Fruit fly (Drosophila melanogaster): ENCODE data around the gene Orc5.

Gene Orc5

dm6 chr2L:13820948-13821347, 8.7 kb upstream of the Orc5 start, which contains the start of gene b:
b (plus strand) TSS chr2L:13821248.
- no peak for TF ChIP-seq CG7045 (GFP tag; optimal IDR thresholded peaks at IDR 0.05)
- TF ChIP-seq Hr96 (GFP tag; optimal IDR thresholded peaks at IDR 0.05), result peak; percentile 29

- no peak for TF ChIP-seq tj (GFP tag; optimal IDR thresholded peaks at IDR 0.05)
- TF ChIP-seq toe (GFP tag; optimal IDR thresholded peaks at IDR 0.05), result no peak
- TF ChIP-seq kay (GFP tag; ENCODE audit: borderline replicate concordance), result no peak
- no peak for TF ChIP-seq Crg-1 (GFP tag; optimal IDR thresholded peaks at IDR 0.05)
- no peak for TF ChIP-seq ovo (GFP tag; optimal IDR thresholded peaks at IDR 0.05)
- no peak for TF ChIP-seq CG7101 (tag; optimal IDR thresholded peaks at IDR 0.05)
- no peak for TF ChIP-seq CG7045 (GFP tag; optimal IDR thresholded peaks at IDR 0.05)
- TF ChIP-seq CG12768 (GFP tag; optimal IDR thresholded peaks at IDR 0.05), result no peak
- TF ChIP-seq CG1620 (GFP tag; optimal IDR thresholded peaks at IDR 0.05), result no peak
- no peak for TF ChIP-seq cic (GFP tag; optimal IDR thresholded peaks at IDR 0.05)
- TF ChIP-seq Mnt (GFP tag; optimal IDR thresholded peaks at IDR 0.05), result no peak
- no peak for TF ChIP-seq CG14711 (tag; optimal IDR thresholded peaks at IDR 0.05)
- no peak for TF ChIP-seq CG33017 (tag; optimal IDR thresholded peaks at IDR 0.05)
- TF ChIP-seq CG11617 (GFP tag; optimal IDR thresholded peaks at IDR 0.05), result no peak
- no peak for TF ChIP-seq CG5204 (GFP tag; optimal IDR thresholded peaks at IDR 0.05)
- no peak for TF ChIP-seq Clk (GFP tag; optimal IDR thresholded peaks at IDR 0.05)
Measured at dm6 chr2L:13827557-13827956, 2.1 kb upstream of the Orc5 start, which contains the start of gene PolG1. PolG1 (minus strand) TSS chr2L:13827772.

- TF ChIP-seq ovo (GFP tag; optimal IDR thresholded peaks at IDR 0.05) (no peak), cnc (optimal IDR thresholded peaks at IDR 0.05) (no peak), CG5204 (GFP tag; optimal IDR thresholded peaks at IDR 0.05) (no peak), CG11617 (GFP tag; optimal IDR thresholded peaks at IDR 0.05) (no peak), pad (GFP tag; optimal IDR thresholded peaks at IDR 0.05) (no peak), CG1620 (GFP tag; optimal IDR thresholded peaks at IDR 0.05) (peak; percentile 12), tj (GFP tag; optimal IDR thresholded peaks at IDR 0.05) (peak; percentile 0), Hr96 (GFP tag; optimal IDR thresholded peaks at IDR 0.05) (no peak), CG14711 (tag; optimal IDR thresholded peaks at IDR 0.05) (peak; percentile 19), toe (GFP tag; optimal IDR thresholded peaks at IDR 0.05) (no peak), CG7101 (tag; optimal IDR thresholded peaks at IDR 0.05) (peak; percentile 53), CG33017 (tag; optimal IDR thresholded peaks at IDR 0.05) (peak; percentile 11), kay (GFP tag; ENCODE audit: borderline replicate concordance) (no peak), Crg-1 (GFP tag; optimal IDR thresholded peaks at IDR 0.05) (peak; percentile 33), cic (GFP tag; optimal IDR thresholded peaks at IDR 0.05) (no peak), Mnt (GFP tag; optimal IDR thresholded peaks at IDR 0.05) (peak; percentile 38), Clk (GFP tag; optimal IDR thresholded peaks at IDR 0.05) (no peak)
Measured at dm6 chr2L:13833058-13833457, 3.4 kb downstream of the Orc5 start, which contains the start of the genes GatC, PolG2 and Polr2C. GatC (minus strand) TSS chr2L:13833105. PolG2 (minus strand) TSS chr2L:13833105. Polr2C (plus strand) TSS chr2L:13833337.

dm6 chr2L:13835002-13835910, 5.6 kb downstream of the Orc5 start, which contains the start of the genes mRpS23 and CenG1A:
mRpS23 (minus strand) TSS chr2L:13835072.
CenG1A (plus strand) TSS chr2L:13835564.
- TF ChIP-seq Clk (GFP tag; optimal IDR thresholded peaks at IDR 0.05), result peak; percentile 99
- peak; percentile 99 for TF ChIP-seq Crg-1 (GFP tag; optimal IDR thresholded peaks at IDR 0.05)
- TF ChIP-seq tj (GFP tag; optimal IDR thresholded peaks at IDR 0.05), result peak; percentile 91
- TF ChIP-seq cic (GFP tag; optimal IDR thresholded peaks at IDR 0.05), result peak; percentile 91
- peak; percentile 100 for TF ChIP-seq CG7101 (tag; optimal IDR thresholded peaks at IDR 0.05)
- peak; percentile 98 for TF ChIP-seq ovo (GFP tag; optimal IDR thresholded peaks at IDR 0.05)
- TF ChIP-seq CG5204 (GFP tag; optimal IDR thresholded peaks at IDR 0.05), result peak; percentile 100
- peak; percentile 93 for TF ChIP-seq pad (GFP tag; optimal IDR thresholded peaks at IDR 0.05)
- peak; percentile 99 for TF ChIP-seq CG12768 (GFP tag; optimal IDR thresholded peaks at IDR 0.05)
- TF ChIP-seq Hr96 (GFP tag; optimal IDR thresholded peaks at IDR 0.05), result peak; percentile 99
- peak; percentile 98 for TF ChIP-seq CG14711 (tag; optimal IDR thresholded peaks at IDR 0.05)
- TF ChIP-seq kay (GFP tag; ENCODE audit: borderline replicate concordance), result no peak
- peak; percentile 99 for TF ChIP-seq toe (GFP tag; optimal IDR thresholded peaks at IDR 0.05)
- TF ChIP-seq CG11617 (GFP tag; optimal IDR thresholded peaks at IDR 0.05), result peak; percentile 98
- peak; percentile 98 for TF ChIP-seq Mnt (GFP tag; optimal IDR thresholded peaks at IDR 0.05)
- peak; percentile 100 for TF ChIP-seq CG33017 (tag; optimal IDR thresholded peaks at IDR 0.05)
- TF ChIP-seq bab1 (GFP tag; optimal IDR thresholded peaks at IDR 0.05), result peak; percentile 100
- peak; percentile 99 for TF ChIP-seq CG1620 (GFP tag; optimal IDR thresholded peaks at IDR 0.05)
- TF ChIP-seq cnc (optimal IDR thresholded peaks at IDR 0.05), result no peak
- peak; percentile 99 for TF ChIP-seq CG7045 (GFP tag; optimal IDR thresholded peaks at IDR 0.05)

dm6 chr2L:13835959-13836358, 6.3 kb downstream of the Orc5 start:
- TF ChIP-seq Hr96 (GFP tag; optimal IDR thresholded peaks at IDR 0.05) (no peak), kay (GFP tag; ENCODE audit: borderline replicate concordance) (no peak), CG1620 (GFP tag; optimal IDR thresholded peaks at IDR 0.05) (no peak), pad (GFP tag; optimal IDR thresholded peaks at IDR 0.05) (no peak), Mnt (GFP tag; optimal IDR thresholded peaks at IDR 0.05) (no peak), CG7101 (tag; optimal IDR thresholded peaks at IDR 0.05) (no peak), ovo (GFP tag; optimal IDR thresholded peaks at IDR 0.05) (no peak), toe (GFP tag; optimal IDR thresholded peaks at IDR 0.05) (no peak), CG33017 (tag; optimal IDR thresholded peaks at IDR 0.05) (no peak), tj (GFP tag; optimal IDR thresholded peaks at IDR 0.05) (no peak), CG11617 (GFP tag; optimal IDR thresholded peaks at IDR 0.05) (no peak), CG14711 (tag; optimal IDR thresholded peaks at IDR 0.05) (no peak), bab1 (GFP tag; optimal IDR thresholded peaks at IDR 0.05) (no peak), cic (GFP tag; optimal IDR thresholded peaks at IDR 0.05) (no peak)

Data from whole organism, adult.